Worm (Caenorhabditis elegans): ENCODE results near the gene ivph-3.

The ivph-3 gene

DNA sequence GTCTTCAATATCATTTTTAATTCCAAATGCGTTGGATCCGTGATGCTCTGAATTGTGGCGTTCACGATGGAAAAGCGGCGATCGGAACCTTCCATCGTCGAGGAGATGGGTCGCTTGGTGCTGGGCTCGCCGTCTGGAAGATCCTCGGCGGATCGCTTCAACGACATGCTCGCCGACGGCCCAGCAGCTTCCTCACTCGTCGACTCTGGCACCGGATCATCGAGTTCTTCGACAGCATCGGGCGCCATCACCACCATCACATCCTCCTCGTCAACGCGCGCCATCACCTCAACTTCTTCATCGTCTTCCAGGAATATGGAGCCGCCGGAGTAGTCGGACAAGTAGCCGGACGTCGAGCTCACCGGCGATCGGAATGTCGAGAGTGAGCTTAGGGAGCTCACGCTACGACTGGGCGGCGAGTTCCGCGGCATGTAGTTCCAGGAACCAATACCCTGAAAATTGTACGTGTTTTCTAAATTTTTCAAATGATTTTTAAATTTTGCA lies 9.5 kb downstream of the ivph-3 start, which contains the start of gene Y67D8C.6:
Gene Y67D8C.6, minus strand, starts transcription at position 454 of the 504 bp plus-strand sequence.
- TF ChIP-seq tbx-8 (GFP tag; optimal IDR thresholded peaks at IDR 0.05) = no peak
- TF ChIP-seq lin-32 (GFP tag; optimal IDR thresholded peaks at IDR 0.05) = no peak
- TF ChIP-seq ceh-39 (tag; optimal IDR thresholded peaks at IDR 0.05) = no peak
- TF ChIP-seq bed-3 (GFP tag; optimal IDR thresholded peaks at IDR 0.05) = no peak
- no peak for TF ChIP-seq zip-8 (tag; optimal IDR thresholded peaks at IDR 0.05)
- TF ChIP-seq sem-2 (GFP tag; optimal IDR thresholded peaks at IDR 0.05) = no peak
- no peak for TF ChIP-seq nhr-28 (tag; optimal IDR thresholded peaks at IDR 0.05)
- TF ChIP-seq unc-120 (tag; optimal IDR thresholded peaks at IDR 0.05; ENCODE audit: poor library complexity, severe bottlenecking) = no peak
- TF ChIP-seq mep-1 (tag; optimal IDR thresholded peaks at IDR 0.05) = no peak

DNA sequence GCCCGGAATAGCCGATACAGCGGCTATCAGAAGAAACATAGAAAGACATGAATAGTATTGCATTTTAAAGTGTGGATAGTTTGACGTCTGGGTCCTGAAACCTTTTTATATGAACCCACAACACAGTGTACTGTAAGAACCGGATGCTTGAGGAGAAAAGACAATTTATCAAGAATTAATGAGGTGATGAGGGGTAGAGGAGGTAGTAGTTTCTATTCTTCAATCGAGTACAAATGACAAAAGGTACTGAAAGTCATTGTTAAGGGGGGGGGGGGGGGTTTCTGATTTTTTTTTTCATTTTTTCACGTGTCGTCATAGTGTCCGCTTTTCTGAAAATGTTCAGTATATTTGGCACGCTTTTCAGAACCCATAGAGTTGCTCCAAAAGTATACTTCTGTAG lies 13.3 kb downstream of the ivph-3 start, which contains the start of gene Y67D8C.7:
Gene Y67D8C.7, minus strand, starts transcription at position 101 of the 400 bp plus-strand sequence.
- TF ChIP-seq ceh-83 (GFP tag; optimal IDR thresholded peaks at IDR 0.05) (no peak), unc-62 (GFP tag; optimal IDR thresholded peaks at IDR 0.05) (no peak), hlh-1 (tag; optimal IDR thresholded peaks at IDR 0.05) (no peak), ztf-11 (tag; optimal IDR thresholded peaks at IDR 0.05) (no peak), sptf-1 (tag; optimal IDR thresholded peaks at IDR 0.05) (no peak), ceh-39 (tag; optimal IDR thresholded peaks at IDR 0.05) (no peak), nhr-12 (tag; optimal IDR thresholded peaks at IDR 0.05) (no peak), drap-1 (GFP tag; optimal IDR thresholded peaks at IDR 0.05) (no peak), snpc-4 (tag; optimal IDR thresholded peaks at IDR 0.05) (no peak)

DNA sequence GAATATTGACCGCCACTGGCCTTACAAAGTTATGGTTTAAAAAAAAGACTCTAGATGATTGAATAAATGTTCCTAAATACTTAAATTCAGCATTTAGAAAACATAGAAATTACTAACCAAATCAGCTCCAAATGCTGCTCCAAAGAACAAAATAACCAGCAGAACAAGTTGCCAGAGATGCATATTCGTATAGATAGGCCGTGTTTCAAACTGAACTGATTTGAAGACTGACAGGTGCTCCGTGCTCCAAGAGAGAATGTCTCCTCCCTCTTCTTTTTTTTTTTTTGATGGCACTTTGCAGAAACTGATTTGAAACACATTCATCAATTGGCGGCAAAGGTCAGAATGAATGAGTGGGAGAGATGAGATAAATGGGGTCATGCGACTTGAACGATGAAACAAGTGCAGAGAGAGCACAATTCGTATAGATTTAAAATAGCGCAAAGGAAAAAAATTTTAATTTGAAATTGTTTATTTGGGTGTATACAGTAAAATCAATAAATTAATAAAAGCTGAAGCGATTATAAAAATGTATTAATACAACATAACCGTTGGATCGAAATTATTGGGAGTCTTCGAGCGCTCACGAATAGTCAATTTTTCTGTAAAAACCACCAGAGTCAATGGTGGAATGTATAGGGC lies 16.2 kb downstream of the ivph-3 start, which contains the start of gene cpg-9:
Gene cpg-9, minus strand, starts transcription at position 592 of the 642 bp plus-strand sequence.
- TF ChIP-seq ham-2 (GFP tag; optimal IDR thresholded peaks at IDR 0.05) = no peak
- TF ChIP-seq nhr-237 (tag; optimal IDR thresholded peaks at IDR 0.05) = no peak
- TF ChIP-seq mls-2 (tag; optimal IDR thresholded peaks at IDR 0.05) = no peak
- TF ChIP-seq ces-1 (GFP tag; optimal IDR thresholded peaks at IDR 0.05) = no peak
- no peak for TF ChIP-seq tbx-8 (GFP tag; optimal IDR thresholded peaks at IDR 0.05)
- TF ChIP-seq nhr-28 (tag; optimal IDR thresholded peaks at IDR 0.05) = no peak
- no peak for TF ChIP-seq snpc-4 (tag; optimal IDR thresholded peaks at IDR 0.05)
- TF ChIP-seq unc-39 (tag; optimal IDR thresholded peaks at IDR 0.05) = no peak
- no peak for TF ChIP-seq lsy-2 (tag; optimal IDR thresholded peaks at IDR 0.05)
- no peak for TF ChIP-seq ztf-11 (tag; optimal IDR thresholded peaks at IDR 0.05)
- TF ChIP-seq nhr-12 (tag; optimal IDR thresholded peaks at IDR 0.05) = no peak
- TF ChIP-seq mep-1 (tag; optimal IDR thresholded peaks at IDR 0.05) = no peak
- TF ChIP-seq sem-2 (GFP tag; optimal IDR thresholded peaks at IDR 0.05) = no peak
- no peak for TF ChIP-seq elt-3 (tag; optimal IDR thresholded peaks at IDR 0.05)
- no peak for TF ChIP-seq ceh-43 (GFP tag; optimal IDR thresholded peaks at IDR 0.05)
- no peak for TF ChIP-seq zip-8 (tag; optimal IDR thresholded peaks at IDR 0.05)
- TF ChIP-seq pha-4 (tag; optimal IDR thresholded peaks at IDR 0.05) = no peak

DNA sequence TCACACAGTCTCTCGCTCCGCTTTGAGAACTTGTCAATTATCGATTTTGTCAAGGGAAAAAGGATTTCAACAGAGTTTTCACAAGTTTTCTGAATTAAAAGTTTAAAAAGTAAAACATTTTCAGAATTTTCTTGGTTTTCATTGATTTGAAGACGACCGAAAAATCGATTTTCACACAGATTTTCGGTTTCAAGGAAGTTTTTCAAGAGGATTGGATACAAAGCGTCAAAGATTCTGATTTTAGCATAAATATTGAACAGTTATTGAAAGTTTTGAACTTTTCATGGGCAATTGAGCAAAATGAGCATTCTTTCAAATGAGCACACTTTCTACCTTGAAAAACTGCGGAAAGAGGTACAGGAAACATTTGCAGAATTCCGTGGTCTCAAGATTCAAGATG lies 18.5 kb downstream of the ivph-3 start, which contains the start of gene Y67D8C.2:
Gene Y67D8C.2, plus strand, starts transcription at position 301 of the 400 bp plus-strand sequence.
- TF ChIP-seq lin-13 (tag; optimal IDR thresholded peaks at IDR 0.05) (no peak), hlh-1 (tag; optimal IDR thresholded peaks at IDR 0.05) (no peak), blmp-1 (tag; optimal IDR thresholded peaks at IDR 0.05) (no peak), ceh-43 (GFP tag; optimal IDR thresholded peaks at IDR 0.05) (no peak), ceh-39 (tag; optimal IDR thresholded peaks at IDR 0.05) (no peak), nhr-2 (tag; optimal IDR thresholded peaks at IDR 0.05) (no peak), unc-62 (GFP tag; optimal IDR thresholded peaks at IDR 0.05) (no peak), nhr-76 (tag; optimal IDR thresholded peaks at IDR 0.05) (no peak), nhr-237 (tag; optimal IDR thresholded peaks at IDR 0.05) (no peak), elt-1 (tag; optimal IDR thresholded peaks at IDR 0.05; ENCODE audit: borderline replicate concordance, insufficient read depth) (no peak), mab-5 (tag; optimal IDR thresholded peaks at IDR 0.05) (no peak), lin-32 (GFP tag; optimal IDR thresholded peaks at IDR 0.05) (no peak), sem-2 (GFP tag; optimal IDR thresholded peaks at IDR 0.05) (no peak), lsy-2 (tag; optimal IDR thresholded peaks at IDR 0.05) (no peak)
